Worm (Caenorhabditis elegans): ENCODE data around the gene kcmf-1.

DNA sequence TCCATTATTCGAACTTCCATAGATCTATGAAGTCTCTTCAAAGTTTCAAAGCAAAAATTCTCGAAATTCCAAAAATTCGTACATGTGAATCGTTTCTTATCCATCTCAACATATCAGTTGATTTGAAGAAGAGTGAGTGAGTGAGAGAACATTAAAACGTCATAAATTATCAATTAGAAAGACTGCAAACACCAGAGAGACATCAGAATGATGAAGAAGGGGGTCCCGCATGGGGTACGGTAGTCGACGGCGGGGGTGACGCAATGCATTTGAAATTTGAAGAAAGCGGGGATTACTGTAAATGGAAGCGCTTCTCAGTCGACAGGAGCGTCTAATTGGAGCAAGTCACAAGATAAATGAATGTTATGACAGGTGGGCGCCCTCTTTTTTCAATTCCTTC, 38.7 kb upstream of the kcmf-1 start:
- TF ChIP-seq mab-5 (tag; optimal IDR thresholded peaks at IDR 0.05) (peak; percentile 51), unc-62 (GFP tag; optimal IDR thresholded peaks at IDR 0.05) (peak; percentile 63), lsy-2 (tag; optimal IDR thresholded peaks at IDR 0.05) (peak; percentile 59), sptf-1 (tag; optimal IDR thresholded peaks at IDR 0.05) (no peak), sem-2 (GFP tag; optimal IDR thresholded peaks at IDR 0.05) (no peak)
